Worm (Caenorhabditis elegans) whole organism, L4/young adult: ENCODE data around the gene sma-5.

Source experiments
- W03F9.2 ChIP-seq: fragments of 150-350 bp; optimal IDR thresholded peaks from 2 replicates; lab custom pipeline; 2014; ENCODE audit warnings: missing biosample characterization, missing genetic modification characterization
- him-1 ChIP-seq: sonication (generic microtip); optimal IDR thresholded peaks from 2 replicates; lab custom pipeline; 2016; ENCODE audit warnings: missing genotype, missing genetic modification reagents, missing genetic modification characterization, missing compliant biosample characterization

DNA sequence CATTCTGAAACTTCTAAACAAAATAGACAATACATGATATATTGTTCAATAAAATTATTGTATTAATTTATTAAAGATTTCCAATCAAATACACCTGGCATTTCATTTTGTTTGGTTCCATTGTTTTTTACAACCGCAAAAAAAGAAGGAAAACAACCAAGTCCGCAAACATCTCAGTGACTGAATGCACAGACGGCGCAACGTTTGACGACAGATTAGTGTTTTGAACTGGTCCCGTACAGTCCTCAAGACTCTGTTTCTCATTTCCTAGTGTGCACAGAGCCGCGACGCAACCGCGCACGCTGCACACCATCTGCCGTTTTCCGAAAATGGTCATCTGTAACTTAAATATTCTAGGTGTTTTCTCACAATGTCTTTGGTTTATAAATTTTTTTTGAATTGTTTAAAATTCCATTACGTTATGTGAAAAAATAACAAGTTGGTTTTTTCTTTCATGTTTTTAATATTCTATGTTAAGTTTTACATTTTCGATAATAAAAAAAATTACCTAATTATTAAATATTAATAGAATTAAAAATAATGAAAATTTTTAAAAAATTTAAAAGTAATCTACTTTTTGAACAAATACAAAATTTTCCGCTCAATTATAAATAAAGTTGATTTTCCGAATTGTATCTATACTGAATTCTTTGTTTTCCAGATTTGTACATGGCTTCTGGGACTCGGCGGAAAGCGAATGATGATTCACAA lies 57.0 kb downstream of the sma-5 start, which contains the start of gene lsd-1:
- TF ChIP-seq him-1 (tag; lab: Kevin White, UChicago) (no peak), W03F9.2 (no peak)
